Fruit fly (Drosophila melanogaster) whole organism: ENCODE results near the gene SkpE.

Source experiments
- CG8478 ChIP-seq: fragments of >200 bp; optimal IDR thresholded peaks from 2 replicates; lab custom pipeline; 2018; ENCODE audit warnings: inconsistent platforms
- Dll ChIP-seq: fragments of >200 bp; optimal IDR thresholded peaks from 2 replicates; lab custom pipeline; 2017
- pan ChIP-seq: fragments of >200 bp; optimal IDR thresholded peaks from 2 replicates; lab custom pipeline; 2017
- usp ChIP-seq: fragments of >200 bp; optimal IDR thresholded peaks from 2 replicates; lab custom pipeline; 2017; ENCODE audit warnings: missing biosample characterization, missing genetic modification characterization, mixed read lengths

- TF ChIP-seq CG8478 (lab: Kevin White, UChicago) (no peak), pan (no peak), usp (GFP tag; lab: Kevin White, UChicago) (no peak), Dll (lab: Kevin White, UChicago) (no peak)
These were observed 35.3 kb downstream of the SkpE start for dm6 chrX:19788621-19788944.
